Fruit fly (Drosophila melanogaster) whole organism, larva: ENCODE results near the gene CG7272.

Source experiments
- noc ChIP-seq: fragments of 200-800 bp; sonication (Bioruptor generic); optimal IDR thresholded peaks from 3 replicates; lab custom pipeline; 2019; ENCODE audit warnings: missing biosample characterization, mild to moderate bottlenecking, missing genetic modification characterization, moderate library complexity

CG7272 gene

dm6 chr3L:15535800-15536225 is 35.1 kb downstream of the CG7272 start:
- TF ChIP-seq noc: no peak

dm6 chr3L:15536550-15536949 is 35.8 kb downstream of the CG7272 start:
- no peak for TF ChIP-seq noc

dm6 chr3L:15537916-15538581 is 37.3 kb downstream of the CG7272 start:
- TF ChIP-seq noc: peak; percentile 80

DNA sequence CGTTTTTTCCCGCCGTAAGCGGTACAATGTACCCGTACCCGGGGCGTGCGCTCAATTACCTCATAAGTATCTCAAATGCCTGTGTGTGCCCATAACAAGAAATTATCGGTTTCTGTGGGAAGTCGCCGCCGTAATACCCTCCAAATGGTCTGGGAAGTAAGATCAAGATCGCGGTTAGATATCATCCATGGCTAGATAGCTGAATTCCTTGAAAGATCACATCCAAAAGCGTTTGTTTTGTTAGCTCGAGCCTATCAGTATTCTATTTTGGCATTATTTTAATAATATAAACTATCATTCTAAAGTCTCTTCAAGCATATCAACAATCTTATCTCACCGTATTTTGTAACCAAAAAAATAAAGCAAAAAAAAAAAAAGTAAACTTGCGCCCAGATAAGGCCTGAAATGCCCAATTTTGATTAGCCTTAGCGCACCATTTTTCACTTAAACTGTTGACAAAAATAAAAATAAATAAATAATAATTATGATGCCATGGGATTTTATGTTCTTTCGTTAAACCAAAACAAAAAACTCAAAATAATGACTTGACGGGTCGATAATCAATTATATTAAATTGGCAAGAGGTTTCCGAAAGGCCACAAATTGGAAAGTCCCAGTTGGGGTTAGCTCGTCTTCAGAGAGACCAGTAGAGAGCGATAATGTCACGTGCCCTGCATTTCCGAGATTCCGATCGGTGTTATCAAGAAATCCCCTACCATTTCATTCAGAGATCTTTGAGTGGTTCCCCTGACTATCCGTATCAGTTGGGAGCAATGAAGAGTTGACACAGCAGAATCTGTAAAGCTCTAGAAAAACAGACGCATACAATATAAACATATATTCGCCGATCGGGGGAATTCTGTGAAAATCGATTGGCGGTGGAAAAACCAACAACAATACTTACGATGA is 38.1 kb downstream of the CG7272 start:
- TF ChIP-seq noc: peak; percentile 20

DNA sequence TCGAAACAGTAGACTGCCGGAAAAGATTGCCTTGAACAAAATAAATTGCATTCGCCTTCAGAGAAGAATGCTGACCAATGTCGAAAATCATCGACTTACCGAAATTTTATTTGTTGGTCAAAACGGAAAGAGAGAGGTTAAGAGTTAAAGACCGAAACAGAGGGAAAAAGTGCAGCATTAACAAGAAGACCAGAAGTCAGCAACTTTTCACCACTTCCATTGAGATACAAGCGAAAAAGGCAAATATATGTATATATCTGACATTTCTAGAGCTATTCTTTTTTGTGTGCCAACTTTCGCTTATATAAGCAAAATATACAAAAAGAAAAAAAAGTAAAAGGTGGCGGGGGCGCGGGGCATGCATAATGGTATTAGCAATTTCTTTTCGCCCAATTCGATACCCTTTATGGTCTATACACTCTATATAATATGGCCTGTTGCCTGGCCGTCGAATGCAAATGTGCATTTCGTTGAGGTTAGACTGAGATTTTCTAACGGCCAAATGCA is 39.2 kb downstream of the CG7272 start:
- no peak for TF ChIP-seq noc

- TF ChIP-seq noc: no peak
Observed at dm6 chr3L:15540682-15541081, 39.9 kb downstream of the CG7272 start.

dm6 chr3L:15541281-15541680 is 40.5 kb downstream of the CG7272 start:
- no peak for TF ChIP-seq noc

DNA sequence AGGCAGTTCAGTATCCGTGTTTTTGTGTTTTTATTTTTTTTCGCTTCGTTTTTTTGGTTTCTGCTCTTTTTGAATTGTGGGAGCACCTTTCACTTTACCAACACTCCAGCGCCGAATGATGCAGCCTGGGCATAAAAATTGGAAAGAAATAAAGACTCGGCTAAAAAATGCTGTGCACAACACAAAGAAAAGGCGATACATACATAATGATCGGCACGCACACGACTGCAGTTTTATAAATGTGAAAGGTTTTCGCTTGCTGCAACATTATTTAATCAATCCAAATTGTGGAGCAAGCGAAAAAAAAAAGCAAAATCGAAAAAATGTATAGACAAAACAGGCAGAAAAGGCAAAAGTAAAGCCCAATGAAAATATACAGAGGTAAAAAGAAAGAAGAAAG is 42.3 kb downstream of the CG7272 start:
- TF ChIP-seq noc: no peak

- no peak for TF ChIP-seq noc
Observed at dm6 chr3L:15543467-15543866, 42.7 kb downstream of the CG7272 start.

DNA sequence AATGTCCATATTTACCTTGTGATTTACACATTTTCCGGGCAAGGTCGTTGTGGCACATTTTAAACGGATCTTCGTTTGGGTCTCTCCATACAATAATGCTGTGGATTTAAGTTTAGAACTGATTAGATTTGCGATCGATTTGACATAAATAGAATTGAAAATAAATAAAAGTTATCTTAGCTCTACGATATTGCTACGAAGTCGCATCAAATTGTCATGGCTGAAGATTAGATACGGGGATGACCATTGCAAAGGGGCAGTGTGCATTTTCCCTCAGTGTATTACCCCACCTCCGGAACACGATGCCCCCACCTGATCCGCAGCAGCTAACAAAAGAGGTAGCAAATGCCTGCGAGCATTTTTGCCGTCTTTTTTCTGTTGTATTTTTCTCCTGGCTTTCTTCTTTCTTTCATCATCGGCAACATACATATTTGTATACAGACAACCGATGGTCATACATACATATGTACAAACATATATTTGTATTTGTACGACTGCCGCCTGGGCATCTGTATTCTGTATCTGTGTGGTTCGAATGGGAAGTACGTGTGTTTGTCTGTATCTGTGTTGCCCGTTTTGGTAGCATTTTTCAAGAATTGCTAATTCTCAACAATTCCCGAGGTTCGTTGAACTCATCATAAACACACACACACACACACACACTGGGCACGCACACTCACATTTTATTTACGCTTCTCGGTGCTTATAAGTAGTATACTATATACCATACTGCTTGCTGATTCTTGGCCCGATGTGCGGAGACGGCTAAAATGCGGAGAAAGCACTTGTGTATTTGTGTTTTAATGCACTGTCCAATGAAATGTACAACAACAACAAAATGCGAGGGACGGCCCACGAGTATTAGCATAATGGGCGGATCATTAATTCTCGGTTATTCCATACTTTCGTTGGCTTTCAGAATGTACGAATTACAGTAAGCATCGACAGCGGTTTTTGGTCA is 44.0 kb downstream of the CG7272 start:
- TF ChIP-seq noc: no peak

- no peak for TF ChIP-seq noc
Observed at dm6 chr3L:15547187-15547790, 46.6 kb downstream of the CG7272 start.

- peak; percentile 9 for TF ChIP-seq noc
Observed at dm6 chr3L:15548843-15549242, 48.1 kb downstream of the CG7272 start.
